Worm (Caenorhabditis elegans) whole organism, L3 larva: ENCODE data around the gene elo-2.

ENCODE experiments used
- ZK546.5 ChIP-seq: sonication (generic microtip); optimal IDR thresholded peaks from 2 replicates; lab custom pipeline; 2017; ENCODE audit warnings: missing biosample characterization, missing genetic modification characterization
- ceh-28 ChIP-seq: fragments of 150-350 bp; optimal IDR thresholded peaks from 2 replicates; lab custom pipeline; 2014; ENCODE audit warnings: missing biosample characterization, missing genetic modification reagents, missing genetic modification characterization
- ceh-9 ChIP-seq: sonication (generic microtip); optimal IDR thresholded peaks from 2 replicates; lab custom pipeline; 2018; ENCODE audit warnings: missing biosample characterization, missing genetic modification characterization
- daf-12 ChIP-seq: fragments of 150-350 bp; optimal IDR thresholded peaks from 2 replicates; lab custom pipeline; 2014; ENCODE audit warnings: missing biosample characterization, missing genetic modification reagents, missing genetic modification characterization
- egl-5 ChIP-seq: fragments of 150-350 bp; optimal IDR thresholded peaks from 2 replicates; lab custom pipeline; 2017; ENCODE audit warnings: missing biosample characterization, missing genetic modification reagents, missing genetic modification characterization, inconsistent platforms
- elt-3 ChIP-seq, 3 experiments: fragments of 150-350 bp in 1 of 3; sonication (generic microtip) in 2 of 3; optimal IDR thresholded peaks; 2 replicates in 2 of 3; 4 replicates in 1 of 3; lab custom pipeline; 2014 to 2017; ENCODE audit warnings: missing biosample characterization in 3 of 3, missing genetic modification characterization in 3 of 3
- fkh-10 ChIP-seq: sonication (generic microtip); optimal IDR thresholded peaks from 2 replicates; lab custom pipeline; 2017; ENCODE audit warnings: missing biosample characterization, missing genetic modification reagents, missing genetic modification characterization
- fos-1 ChIP-seq: fragments of 150-350 bp; optimal IDR thresholded peaks from 2 replicates; lab custom pipeline; 2014; ENCODE audit warnings: missing biosample characterization, missing genetic modification characterization
- hmg-11 ChIP-seq: sonication (generic microtip); optimal IDR thresholded peaks from 2 replicates; lab custom pipeline; 2016; ENCODE audit warnings: missing genetic modification characterization, missing compliant biosample characterization
- lin-39 ChIP-seq: fragments of 150-350 bp; optimal IDR thresholded peaks from 2 replicates; lab custom pipeline; 2018; ENCODE audit warnings: missing biosample characterization, missing genetic modification reagents, missing genetic modification characterization
- lsy-12 ChIP-seq: sonication (generic microtip); optimal IDR thresholded peaks from 2 replicates; lab custom pipeline; 2016; ENCODE audit warnings: mild to moderate bottlenecking, missing genetic modification characterization, missing compliant biosample characterization
- mml-1 ChIP-seq: fragments of 150-350 bp; sonication (generic microtip); optimal IDR thresholded peaks from 3 replicates; lab custom pipeline; 2014; ENCODE audit warnings: missing biosample characterization, missing genetic modification characterization
- nhr-11 ChIP-seq: fragments of 150-350 bp; optimal IDR thresholded peaks from 2 replicates; lab custom pipeline; 2014; ENCODE audit warnings: missing biosample characterization, missing genetic modification characterization
- nhr-28 ChIP-seq: fragments of 150-350 bp; optimal IDR thresholded peaks from 2 replicates; lab custom pipeline; 2014; ENCODE audit warnings: missing biosample characterization, missing genetic modification characterization
- nhr-43 ChIP-seq: sonication (generic microtip); optimal IDR thresholded peaks from 2 replicates; lab custom pipeline; 2016; ENCODE audit warnings: mild to moderate bottlenecking, missing genetic modification characterization, missing compliant biosample characterization; ENCODE audit not compliant: poor library complexity, severe bottlenecking
- pha-4 ChIP-seq: fragments of 150-350 bp; optimal IDR thresholded peaks from 2 replicates; lab custom pipeline; 2014; ENCODE audit warnings: missing biosample characterization, missing genetic modification reagents, missing genetic modification characterization
- pqm-1 ChIP-seq: fragments of 150-350 bp; optimal IDR thresholded peaks from 2 replicates; lab custom pipeline; 2017; ENCODE audit warnings: missing biosample characterization, missing genetic modification characterization, inconsistent platforms
- skn-1 ChIP-seq: fragments of 150-350 bp; optimal IDR thresholded peaks from 2 replicates; lab custom pipeline; 2014; ENCODE audit warnings: missing biosample characterization, missing genetic modification characterization
- tbx-2 ChIP-seq: sonication (generic microtip); optimal IDR thresholded peaks from 2 replicates; lab custom pipeline; 2016; ENCODE audit warnings: mild to moderate bottlenecking, missing genetic modification characterization, missing compliant biosample characterization
- unc-62 ChIP-seq: fragments of 150-350 bp; sonication (generic microtip); optimal IDR thresholded peaks from 4 replicates; lab custom pipeline; 2014; ENCODE audit warnings: missing biosample characterization, missing genetic modification reagents, missing genetic modification characterization
- zag-1 ChIP-seq: fragments of 150-350 bp; optimal IDR thresholded peaks from 2 replicates; lab custom pipeline; 2014; ENCODE audit warnings: missing biosample characterization, missing genetic modification characterization

elo-2 gene

ce11 chrIV:17426970-17427369 lies 40.2 kb downstream of the elo-2 start:
- TF ChIP-seq elt-3 (tag; optimal IDR thresholded peaks at IDR 0.05; lab: Kevin White, UChicago) = no peak
- TF ChIP-seq mml-1 (tag; lab: Kevin White, UChicago) = no peak
- no peak for TF ChIP-seq ceh-28 (tag; lab: Kevin White, UChicago)
- TF ChIP-seq fkh-10 (GFP tag; lab: Kevin White, UChicago) = no peak
- no peak for TF ChIP-seq nhr-43 (tag; lab: Kevin White, UChicago)
- no peak for TF ChIP-seq ceh-9
- peak; percentile 9 for TF ChIP-seq lin-39 (tag; lab: Kevin White, UChicago)
- TF ChIP-seq hmg-11 (tag; lab: Kevin White, UChicago) = peak; percentile 31
- TF ChIP-seq pha-4 (tag; lab: Kevin White, UChicago) = peak; percentile 50
- TF ChIP-seq skn-1 (tag; lab: Kevin White, UChicago) = no peak
- TF ChIP-seq unc-62 (GFP tag; lab: Kevin White, UChicago) = no peak
- TF ChIP-seq, all 47 proteins: peak for 3

DNA sequence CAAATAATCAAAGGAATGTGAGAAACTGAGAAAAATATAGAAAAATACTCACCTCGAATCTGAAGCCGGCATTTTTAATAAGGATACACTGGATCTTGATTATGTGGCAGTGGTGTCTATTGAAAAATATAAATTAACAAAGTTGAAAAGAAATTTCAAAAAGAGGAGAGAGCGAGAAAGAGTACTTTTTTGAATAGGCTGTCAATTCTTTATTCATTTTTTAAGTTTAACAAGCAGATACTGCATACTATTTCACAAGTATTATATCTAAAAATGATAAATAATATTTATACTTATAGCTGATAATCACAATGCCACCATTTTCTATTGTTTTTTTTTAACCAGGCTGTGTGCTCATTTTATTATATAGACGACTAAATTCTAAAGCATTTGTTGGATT lies 49.5 kb downstream of the elo-2 start, which contains the start of gene npr-26:
TSS of gene npr-26 (minus strand) at position 101 of the 400 bp plus-strand sequence.
- TF ChIP-seq tbx-2 (tag; lab: Kevin White, UChicago) (no peak), ZK546.5 (tag; lab: Kevin White, UChicago) (no peak), hmg-11 (tag; lab: Kevin White, UChicago) (no peak), nhr-28 (no peak), daf-12 (tag; lab: Kevin White, UChicago) (no peak), pha-4 (tag; lab: Kevin White, UChicago) (no peak), pqm-1 (tag; lab: Kevin White, UChicago) (no peak), nhr-43 (tag; lab: Kevin White, UChicago) (no peak), ceh-9 (no peak), lsy-12 (no peak), fos-1 (no peak), mml-1 (tag; lab: Kevin White, UChicago) (no peak), egl-5 (no peak), nhr-11 (tag; lab: Kevin White, UChicago) (no peak), zag-1 (no peak)
